Fruit fly (Drosophila melanogaster): ENCODE results near the gene CCT2.
A peak's percentile ranks its signal among the peaks of the same experiment; 100 is the strongest.

Gene CCT2

dm6 chrX:9042457-9043045 is 46.8 kb upstream of the CCT2 start (continued):
- TF ChIP-seq dmrt99B (tag; optimal IDR thresholded peaks at IDR 0.05) (peak; percentile 35), CG15479 (GFP tag; optimal IDR thresholded peaks at IDR 0.05) (peak; percentile 71), Trl (optimal IDR thresholded peaks at IDR 0.05) (peak; percentile 83 to 89), Trl (GFP tag; optimal IDR thresholded peaks at IDR 0.05) (no peak), Spps (tag; optimal IDR thresholded peaks at IDR 0.05) (no peak), sisA (GFP tag; IDR thresholded peaks at IDR 0.05) (0 out of 2 replicates have a peak, but pooled peaks have one; percentile 13), CG18262 (tag; optimal IDR thresholded peaks at IDR 0.05) (peak; percentile 23), Blimp-1 (GFP tag; optimal IDR thresholded peaks at IDR 0.05) (peak; percentile 29), CG17328 (GFP tag; IDR thresholded peaks at IDR 0.05) (0 out of 2 replicates have a peak, but pooled peaks have one; percentile 9), insv (GFP tag; optimal IDR thresholded peaks at IDR 0.05) (peak in 1 of 2 experiments; percentile 7), sens (GFP tag) (peak; percentile 81), CG14050 (GFP tag; IDR thresholded peaks at IDR 0.05) (no peak; the same call in 2 of the 3 replicates), tna (GFP tag; IDR thresholded peaks at IDR 0.05; ENCODE audit: partially characterized antibody) (peak; percentile 32; the same call in 1 of the 2 replicates), CG9932 (GFP tag; IDR thresholded peaks at IDR 0.05) (peak; percentile 20; the same call in 1 of the 2 replicates), lilli (GFP tag; optimal IDR thresholded peaks at IDR 0.05) (peak; percentile 25), CG13287 (GFP tag; IDR thresholded peaks at IDR 0.05; ENCODE audit: partially characterized antibody) (peak; percentile 42), CG10321 (GFP tag; IDR thresholded peaks at IDR 0.05) (peak; percentile 65; the same call in 1 of the 2 replicates), gsb-n (tag; optimal IDR thresholded peaks at IDR 0.05) (no peak), NC2β (GFP tag; optimal IDR thresholded peaks at IDR 0.05) (no peak), vnd (GFP tag; IDR thresholded peaks at IDR 0.05; ENCODE audit: partially characterized antibody) (0 out of 3 replicates have a peak, but pooled peaks have one; percentile 13), H15 (GFP tag; IDR thresholded peaks at IDR 0.05) (peak; percentile 31; the same call in 1 of the 3 replicates), bowl (GFP tag; IDR thresholded peaks at IDR 0.05) (no peak), CG30403 (GFP tag; optimal IDR thresholded peaks at IDR 0.05) (peak; percentile 13), CG13424 (tag; optimal IDR thresholded peaks at IDR 0.05) (peak; percentile 9), chinmo (GFP tag; IDR thresholded peaks at IDR 0.05; ENCODE audit: partially characterized antibody) (peak; percentile 96; the same call in 3 of the 4 replicates), Pdp1 (GFP tag; optimal IDR thresholded peaks at IDR 0.05) (peak in 1 of 2 experiments; percentile 80), CG3847 (GFP tag; IDR thresholded peaks at IDR 0.05) (no peak), CG4360 (GFP tag; IDR thresholded peaks at IDR 0.05) (peak; percentile 57), lmd (GFP tag; IDR thresholded peaks at IDR 0.05) (peak; percentile 26; the same call in 1 of the 2 replicates), h (optimal IDR thresholded peaks at IDR 0.05) (no peak), CG8478 (optimal IDR thresholded peaks at IDR 0.05) (peak; percentile 97), nom (GFP tag; optimal IDR thresholded peaks at IDR 0.05) (peak; percentile 66), CG5953 (GFP tag; IDR thresholded peaks at IDR 0.05) (no peak), tll (GFP tag; optimal IDR thresholded peaks at IDR 0.05) (peak in 1 of 2 experiments; percentile 82), gem (tag; optimal IDR thresholded peaks at IDR 0.05) (peak; percentile 46), Bgb (GFP tag; IDR thresholded peaks at IDR 0.05; ENCODE audit: partially characterized antibody) (0 out of 2 replicates have a peak, but pooled peaks have one; percentile 12), bsh (GFP tag; optimal IDR thresholded peaks at IDR 0.05) (peak in 1 of 2 experiments; percentile 54), CG14014 (GFP tag; IDR thresholded peaks at IDR 0.05) (peak; percentile 31; the same call in 1 of the 2 replicates), D (optimal IDR thresholded peaks at IDR 0.05) (peak; percentile 89), D (GFP tag; optimal IDR thresholded peaks at IDR 0.05) (no peak), CG11695 (GFP tag; IDR thresholded peaks at IDR 0.05) (0 out of 3 replicates have a peak, but pooled peaks have one; percentile 16), Elba2 (GFP tag; optimal IDR thresholded peaks at IDR 0.05) (no peak), CG10979 (tag; optimal IDR thresholded peaks at IDR 0.05) (peak; percentile 34), inv (GFP tag; IDR thresholded peaks at IDR 0.05; ENCODE audit: partially characterized antibody) (no peak), CoRest (tag; optimal IDR thresholded peaks at IDR 0.05) (peak; percentile 15), CG32772 (GFP tag; IDR thresholded peaks at IDR 0.05) (no peak), Xbp1 (GFP tag; optimal IDR thresholded peaks at IDR 0.05) (peak; percentile 5), Tbp (GFP tag; optimal IDR thresholded peaks at IDR 0.05) (peak; percentile 54), pros (GFP tag; optimal IDR thresholded peaks at IDR 0.05) (peak; percentile 18)
